Worm (Caenorhabditis elegans) whole organism, young adult: ENCODE results near the gene F52C12.6.

Experiments used
- B0019.2 ChIP-seq: fragments of 200-800 bp; sonication (Bioruptor generic); conservative IDR thresholded peaks from 2 replicates; pipeline ENCODE4 v1.3.6; 2022; ENCODE audit warnings: missing genetic modification reagents, missing genetic modification characterization, missing compliant biosample characterization
- C06A6.2 ChIP-seq: fragments of 200-800 bp; sonication (Bioruptor generic); conservative IDR thresholded peaks from 2 replicates; pipeline ENCODE4 v1.3.6; 2022; ENCODE audit warnings: missing genetic modification characterization, missing compliant biosample characterization
- F33H1.4 ChIP-seq: fragments of 200-800 bp; sonication (Bioruptor generic); IDR thresholded peaks from 2 replicates; pipeline ENCODE4 v1.3.6; 2022; ENCODE audit warnings: missing genetic modification reagents, missing genetic modification characterization, missing compliant biosample characterization
- F39B2.1 ChIP-seq: fragments of 200-800 bp; sonication (Bioruptor generic); IDR thresholded peaks from 2 replicates; pipeline ENCODE4 v1.3.6; 2022; ENCODE audit warnings: missing genetic modification reagents, missing genetic modification characterization, missing compliant biosample characterization
- F57C9.4 ChIP-seq: sonication (generic microtip); optimal IDR thresholded peaks from 2 replicates; lab custom pipeline; 2017; ENCODE audit warnings: mild to moderate bottlenecking, missing genetic modification characterization, missing compliant biosample characterization
- K12H6.12 ChIP-seq: fragments of 200-800 bp; sonication (Bioruptor generic); optimal IDR thresholded peaks from 2 replicates; lab custom pipeline; 2018; ENCODE audit warnings: mild to moderate bottlenecking, missing genetic modification characterization, missing compliant biosample characterization
- Y56A3A.18 ChIP-seq: fragments of 200-800 bp; sonication (Bioruptor generic); IDR thresholded peaks from 2 replicates; pipeline ENCODE4 v1.3.6; 2022; ENCODE audit warnings: missing genetic modification reagents, missing genetic modification characterization, missing compliant biosample characterization
- Y67H2A.10 ChIP-seq: fragments of 200-800 bp; sonication (Bioruptor generic); conservative IDR thresholded peaks from 2 replicates; pipeline ENCODE4 v1.3.6; 2022; ENCODE audit warnings: missing genetic modification reagents, missing genetic modification characterization, missing compliant biosample characterization
- ZK185.1 ChIP-seq: sonication (generic microtip); optimal IDR thresholded peaks from 2 replicates; lab custom pipeline; 2016; ENCODE audit warnings: mild to moderate bottlenecking, missing genetic modification characterization, missing compliant biosample characterization; ENCODE audit not compliant: poor library complexity, severe bottlenecking
- atf-7 ChIP-seq: sonication (generic microtip); optimal IDR thresholded peaks from 2 replicates; lab custom pipeline; 2017; ENCODE audit warnings: mild to moderate bottlenecking, missing genetic modification characterization, missing compliant biosample characterization
- attf-3 ChIP-seq: fragments of 200-800 bp; sonication (Bioruptor generic); conservative IDR thresholded peaks from 2 replicates; pipeline ENCODE4 v1.3.6; 2022; ENCODE audit warnings: missing genetic modification reagents, missing genetic modification characterization, missing compliant biosample characterization
- bed-2 ChIP-seq: fragments of 200-800 bp; sonication (Bioruptor generic); IDR thresholded peaks from 2 replicates; pipeline ENCODE4 v1.3.6; 2022; ENCODE audit warnings: missing genetic modification reagents, missing genetic modification characterization, missing compliant biosample characterization
- cebp-1 ChIP-seq, 2 experiments: fragments of 200-800 bp in 1 of 2; sonication (Bioruptor generic) in 1 of 2; sonication (generic microtip) in 1 of 2; IDR thresholded peaks in 1 of 2; optimal IDR thresholded peaks in 1 of 2; 2 replicates each; pipeline versions ENCODE4 v1.3.6 to Lab custom; 2017 to 2022; ENCODE audit warnings: missing compliant biosample characterization in 2 of 2, missing genetic modification characterization in 2 of 2, mild to moderate bottlenecking in 1 of 2, missing genetic modification reagents in 1 of 2, moderate library complexity in 1 of 2
- ceh-27 ChIP-seq: fragments of 200-800 bp; sonication (Bioruptor generic); optimal IDR thresholded peaks from 2 replicates; lab custom pipeline; 2018; ENCODE audit warnings: mild to moderate bottlenecking, missing genetic modification characterization, moderate library complexity, missing compliant biosample characterization
- dpff-1 ChIP-seq: sonication (generic microtip); optimal IDR thresholded peaks from 2 replicates; lab custom pipeline; 2017; ENCODE audit warnings: mild to moderate bottlenecking, missing genetic modification characterization, missing compliant biosample characterization
- efl-1 ChIP-seq: fragments of 150-350 bp; optimal IDR thresholded peaks from 2 replicates; lab custom pipeline; 2014; ENCODE audit warnings: missing biosample characterization, missing genetic modification reagents, missing genetic modification characterization
- egl-18 ChIP-seq: fragments of 200-800 bp; sonication (Bioruptor generic); IDR thresholded peaks from 2 replicates; pipeline ENCODE4 v1.3.6; 2022; ENCODE audit warnings: missing genetic modification reagents, missing genetic modification characterization, missing compliant biosample characterization
- ekl-4 ChIP-seq: fragments of 200-800 bp; sonication (Bioruptor generic); IDR thresholded peaks from 2 replicates; pipeline ENCODE4 v1.3.6; 2022; ENCODE audit warnings: missing genetic modification reagents, missing genetic modification characterization, missing compliant biosample characterization
- gei-17 ChIP-seq: fragments of 200-800 bp; sonication (Bioruptor generic); optimal IDR thresholded peaks from 2 replicates; lab custom pipeline; 2018; ENCODE audit warnings: mild to moderate bottlenecking, missing genetic modification characterization, missing compliant biosample characterization
- hlh-12 ChIP-seq: sonication (generic microtip); optimal IDR thresholded peaks from 2 replicates; lab custom pipeline; 2016; ENCODE audit warnings: missing genetic modification characterization, missing compliant biosample characterization
- hsf-1 ChIP-seq: fragments of 200-800 bp; sonication (Bioruptor generic); IDR thresholded peaks from 2 replicates; pipeline ENCODE4 v1.3.6; 2022; ENCODE audit warnings: missing genetic modification reagents, missing genetic modification characterization, missing compliant biosample characterization
- lin-26 ChIP-seq: fragments of 200-800 bp; sonication (Bioruptor generic); IDR thresholded peaks from 2 replicates; pipeline ENCODE4 v1.3.6; 2022; ENCODE audit warnings: missing genetic modification reagents, missing genetic modification characterization, missing compliant biosample characterization
- lin-54 ChIP-seq: fragments of 200-800 bp; sonication (Bioruptor generic); optimal IDR thresholded peaks from 2 replicates; lab custom pipeline; 2018; ENCODE audit warnings: mild to moderate bottlenecking, missing genetic modification characterization, missing compliant biosample characterization
- lsy-27 ChIP-seq: sonication (generic microtip); optimal IDR thresholded peaks from 2 replicates; lab custom pipeline; 2017; ENCODE audit warnings: missing genetic modification characterization, mild to moderate bottlenecking, missing compliant biosample characterization, antibody characterized with exemption, missing genotype, borderline replicate concordance; ENCODE audit not compliant: insufficient read depth
- madf-3 ChIP-seq: fragments of 200-800 bp; sonication (Bioruptor generic); IDR thresholded peaks from 2 replicates; pipeline ENCODE4 v1.3.6; 2022; ENCODE audit warnings: missing genetic modification reagents, missing genetic modification characterization, missing compliant biosample characterization
- madf-6 ChIP-seq: fragments of 200-800 bp; sonication (Bioruptor generic); IDR thresholded peaks from 2 replicates; pipeline ENCODE4 v1.3.6; 2022; ENCODE audit warnings: missing genetic modification reagents, missing genetic modification characterization, missing compliant biosample characterization
- madf-8 ChIP-seq: fragments of 200-800 bp; sonication (Bioruptor generic); conservative IDR thresholded peaks from 2 replicates; pipeline ENCODE4 v1.3.6; 2022; ENCODE audit warnings: missing genetic modification reagents, missing genetic modification characterization, missing compliant biosample characterization
- mel-28 ChIP-seq: sonication (generic microtip); optimal IDR thresholded peaks from 2 replicates; lab custom pipeline; 2016; ENCODE audit warnings: borderline replicate concordance, mild to moderate bottlenecking, missing genetic modification characterization, missing compliant biosample characterization
- nfya-1 ChIP-seq: sonication (generic microtip); optimal IDR thresholded peaks from 2 replicates; lab custom pipeline; 2017; ENCODE audit warnings: antibody characterized with exemption, missing compliant biosample characterization, missing genetic modification characterization, borderline replicate concordance; ENCODE audit not compliant: insufficient read depth
- nfyb-1 ChIP-seq: fragments of 200-800 bp; sonication (Bioruptor generic); IDR thresholded peaks from 2 replicates; pipeline ENCODE4 v1.3.6; 2022; ENCODE audit warnings: missing genetic modification reagents, missing genetic modification characterization, missing compliant biosample characterization
- nhr-27 ChIP-seq: fragments of 200-800 bp; sonication (Bioruptor generic); optimal IDR thresholded peaks from 2 replicates; lab custom pipeline; 2018; ENCODE audit warnings: mild to moderate bottlenecking, missing genetic modification characterization, moderate library complexity, missing compliant biosample characterization
- nhr-80 ChIP-seq: sonication (generic microtip); optimal IDR thresholded peaks from 2 replicates; lab custom pipeline; 2016; ENCODE audit warnings: missing genetic modification characterization, missing compliant biosample characterization
- rec-8 ChIP-seq, 2 experiments: sonication (generic microtip); optimal IDR thresholded peaks; 2 replicates each; lab custom pipeline; 2016; ENCODE audit warnings: mild to moderate bottlenecking in 2 of 2, missing genetic modification characterization in 2 of 2, missing genetic modification reagents in 2 of 2, missing genotype in 2 of 2, missing biosample characterization in 1 of 2, missing compliant biosample characterization in 1 of 2, moderate library complexity in 1 of 2
- rpc-1 ChIP-seq, 2 experiments: fragments of 150-350 bp in 1 of 2; sonication (generic microtip) in 1 of 2; optimal IDR thresholded peaks; 2 replicates each; lab custom pipeline; 2014 to 2018; ENCODE audit warnings: missing biosample characterization in 1 of 2, missing genetic modification characterization in 1 of 2, missing genetic modification reagents in 1 of 2, missing genotype in 1 of 2
- tbp1 ChIP-seq: fragments of 200-800 bp; sonication (Bioruptor generic); optimal IDR thresholded peaks from 2 replicates; lab custom pipeline; 2018; ENCODE audit warnings: mild to moderate bottlenecking, missing genetic modification characterization, missing compliant biosample characterization
- unc-130 ChIP-seq: sonication (generic microtip); optimal IDR thresholded peaks from 2 replicates; lab custom pipeline; 2016; ENCODE audit warnings: missing genetic modification reagents, missing genetic modification characterization, missing compliant biosample characterization
- xnd-1 ChIP-seq: sonication (generic microtip); optimal IDR thresholded peaks from 2 replicates; lab custom pipeline; 2016; ENCODE audit warnings: missing genotype, missing genetic modification reagents, missing genetic modification characterization, missing compliant biosample characterization
- zfh-2 ChIP-seq: fragments of 200-800 bp; sonication (Bioruptor generic); conservative IDR thresholded peaks from 2 replicates; pipeline ENCODE4 v1.3.6; 2022; ENCODE audit warnings: missing genetic modification reagents, missing genetic modification characterization, missing compliant biosample characterization
- ztf-18 ChIP-seq: sonication (generic microtip); optimal IDR thresholded peaks from 2 replicates; lab custom pipeline; 2016; ENCODE audit warnings: missing genotype, mild to moderate bottlenecking, missing genetic modification characterization, missing compliant biosample characterization
- ztf-22 ChIP-seq: fragments of 200-800 bp; sonication (Bioruptor generic); optimal IDR thresholded peaks from 2 replicates; lab custom pipeline; 2018; ENCODE audit warnings: mild to moderate bottlenecking, missing genetic modification characterization, moderate library complexity, missing compliant biosample characterization
- ztf-26 ChIP-seq: sonication (generic microtip); optimal IDR thresholded peaks from 2 replicates; lab custom pipeline; 2017; ENCODE audit warnings: missing genetic modification characterization, missing compliant biosample characterization
- ztf-6 ChIP-seq: fragments of 200-800 bp; sonication (Bioruptor generic); IDR thresholded peaks from 2 replicates; pipeline ENCODE4 v1.3.6; 2022; ENCODE audit warnings: missing genetic modification reagents, missing genetic modification characterization, missing compliant biosample characterization

The F52C12.6 gene

DNA sequence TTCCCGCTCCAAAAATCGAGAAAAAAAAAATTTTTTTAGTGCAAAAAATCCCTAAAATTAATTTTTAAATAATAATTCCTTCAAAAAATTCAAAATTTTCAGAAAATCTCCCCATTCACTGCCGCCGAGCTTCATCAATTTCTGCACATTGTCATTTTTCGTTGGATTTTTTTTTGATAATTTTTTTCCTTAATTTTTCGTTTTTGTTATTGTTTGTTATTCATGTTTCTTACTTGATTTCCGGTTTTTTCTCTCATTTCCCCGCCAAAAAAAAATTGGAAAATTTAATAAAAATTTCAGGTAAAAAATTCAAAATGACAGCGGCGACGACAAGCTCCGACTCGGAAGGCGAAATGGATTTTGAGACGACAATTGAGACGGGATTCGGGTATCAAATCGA, at the start of gene F52C12.6:
Gene F52C12.6 (plus strand): TSS at position 301 of the 400 bp plus-strand sequence.
- TF ChIP-seq cebp-1 (GFP tag; IDR thresholded peaks at IDR 0.05; lab: Robert Waterston, UW) (no peak), cebp-1 (tag; optimal IDR thresholded peaks at IDR 0.05; lab: Kevin White, UChicago) (no peak), xnd-1 (tag; lab: Kevin White, UChicago) (no peak), lin-54 (GFP tag; lab: Kevin White, UChicago) (no peak), F57C9.4 (tag; lab: Kevin White, UChicago) (no peak), dpff-1 (tag; lab: Kevin White, UChicago) (no peak), ceh-27 (GFP tag; lab: Kevin White, UChicago) (no peak), mel-28 (tag; lab: Kevin White, UChicago) (no peak), lin-26 (GFP tag; lab: Robert Waterston, UW) (no peak), nhr-80 (tag; lab: Kevin White, UChicago) (no peak), nhr-27 (tag; lab: Kevin White, UChicago) (no peak), ZK185.1 (tag; lab: Kevin White, UChicago) (no peak), lsy-27 (tag; lab: Kevin White, UChicago) (no peak), madf-3 (GFP tag; lab: Robert Waterston, UW) (no peak)
- TF ChIP-seq, all 124 proteins: peak for 0

DNA sequence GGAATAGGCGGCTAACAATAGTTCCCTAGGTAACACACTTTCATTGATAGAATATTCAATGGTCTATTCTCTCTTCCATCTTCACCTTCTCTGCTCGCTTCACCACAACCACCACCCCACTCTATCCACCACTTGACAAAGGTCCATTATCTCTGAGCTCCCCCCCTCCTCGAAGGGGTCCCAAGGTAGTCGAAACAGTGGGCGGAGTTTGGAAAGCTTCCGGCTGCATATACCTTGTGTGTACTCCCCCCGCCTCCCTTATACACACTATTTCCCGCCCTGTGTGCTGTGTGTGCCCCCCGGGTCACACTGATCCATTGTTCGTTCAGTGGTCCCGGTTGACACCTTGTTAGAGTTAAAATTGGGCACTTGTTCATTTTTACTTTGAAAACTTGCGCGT, 48.0 kb upstream of the F52C12.6 start:
- TF ChIP-seq zfh-2 (GFP tag; lab: Robert Waterston, UW), result peak; percentile 43; the same call in 1 of the 2 replicates
- TF ChIP-seq bed-2 (GFP tag; lab: Robert Waterston, UW), result no peak
- TF ChIP-seq atf-7 (tag; lab: Kevin White, UChicago), result no peak
- TF ChIP-seq madf-6 (GFP tag; lab: Robert Waterston, UW), result no peak
- no peak for TF ChIP-seq tbp1 (GFP tag; lab: Kevin White, UChicago)
- TF ChIP-seq ztf-18 (tag; lab: Kevin White, UChicago), result no peak
- no peak for TF ChIP-seq ztf-6
- TF ChIP-seq attf-3 (GFP tag; lab: Robert Waterston, UW), result no peak
- TF ChIP-seq nfyb-1 (GFP tag; lab: Robert Waterston, UW), result no peak
- 0 out of 2 replicates have a peak, but pooled peaks have one; percentile 49 for TF ChIP-seq egl-18
- TF ChIP-seq K12H6.12, result no peak
- TF ChIP-seq hsf-1 (GFP tag; lab: Robert Waterston, UW), result no peak
- TF ChIP-seq F33H1.4 (GFP tag; lab: Robert Waterston, UW), result no peak
- TF ChIP-seq C06A6.2 (GFP tag; lab: Robert Waterston, UW), result no peak

DNA sequence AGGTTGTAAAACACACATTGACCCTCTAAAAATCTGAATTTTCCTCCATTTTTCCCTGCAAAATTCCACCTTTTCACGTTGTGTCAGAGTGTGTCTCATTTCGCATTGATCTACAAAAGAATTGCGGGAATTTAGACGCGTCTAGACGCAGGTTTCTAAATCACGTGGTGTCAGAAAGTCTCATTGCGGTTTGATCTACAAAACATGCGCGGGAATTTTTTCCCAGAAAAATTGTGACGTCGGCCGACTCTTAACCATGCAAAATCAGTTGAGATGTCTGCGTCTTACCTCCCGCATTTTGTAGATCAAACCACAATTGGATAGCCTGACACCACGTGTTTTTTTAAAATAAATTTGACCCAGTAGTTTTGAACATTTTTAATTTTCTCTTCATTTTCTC, 47.6 kb upstream of the F52C12.6 start:
- no peak for TF ChIP-seq ztf-22 (GFP tag; lab: Kevin White, UChicago)
- TF ChIP-seq B0019.2, result no peak
- peak; percentile 68 for TF ChIP-seq madf-8 (GFP tag; lab: Robert Waterston, UW)
- 0 out of 2 replicates have a peak, but pooled peaks have one; percentile 9 for TF ChIP-seq F33H1.4 (GFP tag; lab: Robert Waterston, UW)
- peak; percentile 42 for TF ChIP-seq efl-1
- no peak for TF ChIP-seq nfya-1
- peak; percentile 79 for TF ChIP-seq madf-6 (GFP tag; lab: Robert Waterston, UW)
- TF ChIP-seq ekl-4 (GFP tag; lab: Robert Waterston, UW), result no peak
- TF ChIP-seq ZK185.1 (tag; lab: Kevin White, UChicago), result no peak

DNA sequence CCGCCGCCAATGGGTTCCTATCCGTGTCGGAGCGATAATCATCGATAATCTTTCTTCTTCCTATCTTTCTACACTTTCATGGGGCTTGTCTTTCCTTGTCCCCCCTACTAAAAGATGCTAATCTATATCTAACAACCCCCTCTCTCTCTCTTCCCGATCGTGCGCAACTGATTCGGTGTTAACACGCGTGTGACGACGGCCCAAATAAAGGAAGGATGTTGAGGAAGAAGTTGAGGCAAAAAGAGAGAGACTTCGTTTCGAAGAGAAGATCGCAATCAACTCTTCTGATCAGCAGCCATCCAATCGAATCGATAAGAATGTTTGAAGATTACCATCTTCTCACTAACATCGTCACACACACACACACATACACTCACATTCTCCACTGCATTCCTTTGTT, 45.2 kb upstream of the F52C12.6 start:
- TF ChIP-seq ztf-26 (tag; lab: Kevin White, UChicago) (no peak), rpc-1 (optimal IDR thresholded peaks at IDR 0.05; lab: Kevin White, UChicago) (no peak), rpc-1 (tag; optimal IDR thresholded peaks at IDR 0.05; lab: Kevin White, UChicago) (no peak), madf-3 (GFP tag; lab: Robert Waterston, UW) (no peak), Y67H2A.10 (no peak), zfh-2 (GFP tag; lab: Robert Waterston, UW) (no peak), hlh-12 (tag; lab: Kevin White, UChicago) (no peak), F39B2.1 (GFP tag; lab: Robert Waterston, UW) (no peak), ztf-22 (GFP tag; lab: Kevin White, UChicago) (no peak), lin-54 (GFP tag; lab: Kevin White, UChicago) (no peak), Y56A3A.18 (GFP tag; lab: Robert Waterston, UW) (no peak), rec-8 (tag; optimal IDR thresholded peaks at IDR 0.05; lab: Kevin White, UChicago) (no peak), unc-130 (GFP tag; lab: Kevin White, UChicago) (no peak), gei-17 (no peak), ekl-4 (GFP tag; lab: Robert Waterston, UW) (no peak), ZK185.1 (tag; lab: Kevin White, UChicago) (no peak)
